Worm (Caenorhabditis elegans): ENCODE measurements around the gene ndua-12.
"Not testable (repeated sequence)": the region's sequence is repeated elsewhere in the genome, so short reads cannot be mapped to it uniquely, and the experiment has no call there.

ndua-12 gene

DNA sequence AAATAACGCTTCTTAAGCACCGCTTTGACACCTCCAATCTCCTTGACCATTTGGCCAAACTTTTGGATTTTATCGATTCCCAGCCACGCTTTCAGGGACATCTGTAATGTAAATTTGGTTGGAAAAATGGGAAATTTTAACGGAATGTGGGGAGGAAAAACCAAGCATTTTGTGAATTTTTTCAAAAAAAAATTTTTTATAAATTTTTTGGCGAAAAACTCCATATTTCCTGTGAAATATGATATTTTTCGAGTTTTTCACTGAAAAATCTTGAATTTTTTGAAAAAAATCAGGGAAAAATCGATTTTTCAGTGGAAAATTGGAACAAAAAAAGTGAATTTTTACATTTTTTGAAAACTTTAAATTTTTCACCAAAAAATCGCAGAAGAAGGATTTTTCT, at the start of gene ndua-12:
ndua-12 (minus strand) TSS at position 101 of the 400 bp plus-strand sequence.
- TF ChIP-seq lin-39 (tag; optimal IDR thresholded peaks at IDR 0.05); spr-1 (tag; optimal IDR thresholded peaks at IDR 0.05); daf-16 (GFP tag; optimal IDR thresholded peaks at IDR 0.05); daf-16 (tag; optimal IDR thresholded peaks at IDR 0.05): not testable (repeated sequence)

DNA sequence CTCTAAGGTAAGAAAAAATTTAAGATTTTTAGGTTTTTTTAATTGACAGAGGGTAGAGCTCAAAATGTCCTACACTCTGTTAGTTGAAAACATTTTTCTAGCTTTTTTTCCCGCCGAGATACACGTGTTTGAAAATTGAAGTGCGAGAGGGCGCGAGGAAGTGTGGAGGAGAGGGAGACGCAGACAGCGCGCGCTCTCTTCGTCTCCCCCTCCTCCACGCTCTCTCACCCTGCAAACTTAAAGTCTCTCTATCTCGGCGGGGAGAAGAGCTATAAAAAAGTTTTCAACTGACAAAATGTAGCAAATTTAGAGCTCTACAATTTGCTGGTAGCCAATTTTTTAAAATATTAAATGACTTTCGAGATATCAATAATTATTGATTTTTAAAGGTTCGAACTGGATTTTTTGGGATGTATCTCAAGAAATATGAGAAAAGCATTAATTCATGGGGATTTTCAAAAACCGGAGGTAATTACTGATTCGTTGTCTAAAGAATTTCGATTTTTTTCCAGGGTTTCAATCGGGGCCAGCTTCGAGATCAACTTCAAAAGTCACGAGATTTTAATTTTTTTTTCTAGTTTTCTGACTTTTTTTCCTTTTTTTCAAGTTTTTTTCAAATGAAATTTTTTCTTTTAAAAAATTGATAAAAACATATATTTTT, 45.5 kb upstream of the ndua-12 start:
- TF ChIP-seq nhr-41 (GFP tag; IDR thresholded peaks at IDR 0.05) (peak; percentile 35; the same call in 1 of the 2 replicates), sdz-12 (GFP tag; optimal IDR thresholded peaks at IDR 0.05) (peak; percentile 94), nhr-76 (tag; optimal IDR thresholded peaks at IDR 0.05) (no peak), lin-15B (tag; optimal IDR thresholded peaks at IDR 0.05) (no peak), mep-1 (tag; optimal IDR thresholded peaks at IDR 0.05) (peak; percentile 36), lin-29 (GFP tag; IDR thresholded peaks at IDR 0.05) (no peak), nhr-102 (tag; optimal IDR thresholded peaks at IDR 0.05) (no peak), hmg-1.1 (GFP tag; IDR thresholded peaks at IDR 0.05) (peak; percentile 40; the same call in 1 of the 2 replicates), snpc-1.2 (GFP tag; IDR thresholded peaks at IDR 0.05) (no peak; the same call in 1 of the 2 replicates), duxl-1 (tag; optimal IDR thresholded peaks at IDR 0.05; ENCODE audit: poor library complexity) (peak; percentile 55), unc-62 (GFP tag; optimal IDR thresholded peaks at IDR 0.05 in 1 of 2) (peak in 1 of 2 experiments; percentile 24), unc-62 (tag; optimal IDR thresholded peaks at IDR 0.05) (no peak), ama-1 (optimal IDR thresholded peaks at IDR 0.05) (peak; percentile 86), ztf-7 (tag; optimal IDR thresholded peaks at IDR 0.05) (no peak), ctbp-1 (GFP tag; IDR thresholded peaks at IDR 0.05) (0 out of 2 replicates have a peak, but pooled peaks have one; percentile 56), Y105C5A.15 (GFP tag; IDR thresholded peaks at IDR 0.05) (0 out of 2 replicates have a peak, but pooled peaks have one; percentile 32), hif-1 (tag; optimal IDR thresholded peaks at IDR 0.05) (peak in 1 of 2 experiments; percentile 48), set-16 (GFP tag; IDR thresholded peaks at IDR 0.05) (peak; percentile 72), zip-11 (GFP tag; IDR thresholded peaks at IDR 0.05) (0 out of 2 replicates have a peak, but pooled peaks have one; percentile 31), hlh-11 (tag; optimal IDR thresholded peaks at IDR 0.05) (no peak), attf-4 (tag; optimal IDR thresholded peaks at IDR 0.05) (no peak), nhr-237 (tag; optimal IDR thresholded peaks at IDR 0.05) (no peak), pha-4 (GFP tag; IDR thresholded peaks at IDR 0.05) (peak; percentile 49; the same call in 1 of the 2 replicates), pha-4 (tag; optimal IDR thresholded peaks at IDR 0.05) (no peak), madf-9 (GFP tag; conservative IDR thresholded peaks at IDR 0.05) (no peak), spr-1 (tag; optimal IDR thresholded peaks at IDR 0.05) (no peak), arid-1 (GFP tag; conservative IDR thresholded peaks at IDR 0.05) (peak; percentile 49), lin-38 (GFP tag; IDR thresholded peaks at IDR 0.05) (no peak), egl-43 (GFP tag; IDR thresholded peaks at IDR 0.05) (peak; percentile 54; the same call in 1 of the 2 replicates), dpl-1 (GFP tag; optimal IDR thresholded peaks at IDR 0.05) (no peak), gei-8 (GFP tag; optimal IDR thresholded peaks at IDR 0.05) (no peak)

DNA sequence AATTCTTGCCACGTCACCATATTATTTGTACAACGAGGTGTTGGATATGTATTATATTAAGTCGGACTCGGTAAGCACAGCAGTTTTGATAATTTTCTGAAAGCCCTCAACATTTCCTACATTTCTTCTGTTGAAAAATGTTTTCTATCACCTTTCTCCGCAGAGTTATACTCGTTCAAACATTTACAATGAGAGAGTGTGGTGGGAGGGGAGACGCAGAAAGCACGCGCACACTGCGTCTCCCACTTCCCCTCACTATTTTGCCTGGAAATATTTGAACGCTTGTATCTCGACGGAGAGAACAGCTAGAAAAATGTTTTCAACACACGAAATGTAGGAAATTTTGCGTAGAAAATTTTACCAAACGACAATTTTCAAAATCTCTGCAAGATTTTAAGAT, 44.5 kb upstream of the ndua-12 start:
- TF ChIP-seq spr-3 (GFP tag; optimal IDR thresholded peaks at IDR 0.05) (no peak), F49E8.2 (tag; optimal IDR thresholded peaks at IDR 0.05; ENCODE audit: borderline replicate concordance) (no peak), dmd-6 (GFP tag; IDR thresholded peaks at IDR 0.05) (no peak), aha-1 (tag) (peak; percentile 73), tra-1 (GFP tag; IDR thresholded peaks at IDR 0.05) (no peak), snpc-1.2 (GFP tag; IDR thresholded peaks at IDR 0.05) (peak; percentile 35; the same call in 1 of the 2 replicates), set-16 (GFP tag; IDR thresholded peaks at IDR 0.05) (no peak), pha-4 (GFP tag; IDR thresholded peaks at IDR 0.05) (0 out of 2 replicates have a peak, but pooled peaks have one; percentile 41), pha-4 (tag; optimal IDR thresholded peaks at IDR 0.05) (no peak)

Data from whole organism, L4 larva.